Worm (Caenorhabditis elegans) whole organism, L3 larva: ENCODE results near the gene Y17G9B.11.
A peak's percentile ranks its signal among the peaks of the same experiment; 100 is the strongest.

Source experiments
- R02D3.7 ChIP-seq: fragments of 150-350 bp; optimal IDR thresholded peaks from 2 replicates; lab custom pipeline; 2014; ENCODE audit warnings: missing biosample characterization, missing genetic modification characterization
- ZK546.5 ChIP-seq: sonication (generic microtip); optimal IDR thresholded peaks from 2 replicates; lab custom pipeline; 2017; ENCODE audit warnings: missing biosample characterization, missing genetic modification characterization
- aly-2 ChIP-seq: fragments of 150-350 bp; optimal IDR thresholded peaks from 2 replicates; lab custom pipeline; 2014; ENCODE audit warnings: missing biosample characterization, missing genetic modification characterization
- ama-1 ChIP-seq: fragments of 150-350 bp; optimal IDR thresholded peaks from 2 replicates; lab custom pipeline; 2018
- ceh-16 ChIP-seq: sonication (generic microtip); optimal IDR thresholded peaks from 2 replicates; lab custom pipeline; 2017; ENCODE audit warnings: missing biosample characterization, missing genetic modification characterization
- ceh-28 ChIP-seq: fragments of 150-350 bp; optimal IDR thresholded peaks from 2 replicates; lab custom pipeline; 2014; ENCODE audit warnings: missing biosample characterization, missing genetic modification reagents, missing genetic modification characterization
- ceh-82 ChIP-seq: fragments of 150-350 bp; optimal IDR thresholded peaks from 2 replicates; lab custom pipeline; 2014; ENCODE audit warnings: missing biosample characterization, missing genetic modification characterization
- ceh-9 ChIP-seq: sonication (generic microtip); optimal IDR thresholded peaks from 2 replicates; lab custom pipeline; 2018; ENCODE audit warnings: missing biosample characterization, missing genetic modification characterization
- daf-12 ChIP-seq: fragments of 150-350 bp; optimal IDR thresholded peaks from 2 replicates; lab custom pipeline; 2014; ENCODE audit warnings: missing biosample characterization, missing genetic modification reagents, missing genetic modification characterization
- egl-27 ChIP-seq: sonication (generic microtip); optimal IDR thresholded peaks from 4 replicates; lab custom pipeline; 2017; ENCODE audit warnings: missing biosample characterization, missing genetic modification reagents, missing genetic modification characterization
- egl-5 ChIP-seq: fragments of 150-350 bp; optimal IDR thresholded peaks from 2 replicates; lab custom pipeline; 2017; ENCODE audit warnings: missing biosample characterization, missing genetic modification reagents, missing genetic modification characterization, inconsistent platforms
- elt-1 ChIP-seq: fragments of 150-350 bp; optimal IDR thresholded peaks from 2 replicates; lab custom pipeline; 2014; ENCODE audit warnings: missing biosample characterization, missing genetic modification characterization
- elt-2 ChIP-seq: sonication (generic microtip); optimal IDR thresholded peaks from 2 replicates; lab custom pipeline; 2016; ENCODE audit warnings: missing genetic modification reagents, mild to moderate bottlenecking, missing genetic modification characterization, missing compliant biosample characterization
- elt-3 ChIP-seq, 3 experiments: fragments of 150-350 bp in 1 of 3; sonication (generic microtip) in 2 of 3; optimal IDR thresholded peaks; 2 replicates in 2 of 3; 4 replicates in 1 of 3; lab custom pipeline; 2014 to 2017; ENCODE audit warnings: missing biosample characterization in 3 of 3, missing genetic modification characterization in 3 of 3
- eor-1 ChIP-seq, 2 experiments: fragments of 150-350 bp; optimal IDR thresholded peaks; 2 replicates each; lab custom pipeline; 2014 to 2018; ENCODE audit warnings: missing biosample characterization in 2 of 2, missing genetic modification characterization in 2 of 2
- fkh-10 ChIP-seq: sonication (generic microtip); optimal IDR thresholded peaks from 2 replicates; lab custom pipeline; 2017; ENCODE audit warnings: missing biosample characterization, missing genetic modification reagents, missing genetic modification characterization
- fkh-2 ChIP-seq: fragments of 150-350 bp; optimal IDR thresholded peaks from 2 replicates; lab custom pipeline; 2014; ENCODE audit warnings: missing biosample characterization, missing genetic modification reagents, missing genetic modification characterization
- fos-1 ChIP-seq: fragments of 150-350 bp; optimal IDR thresholded peaks from 2 replicates; lab custom pipeline; 2014; ENCODE audit warnings: missing biosample characterization, missing genetic modification characterization
- hmg-11 ChIP-seq: sonication (generic microtip); optimal IDR thresholded peaks from 2 replicates; lab custom pipeline; 2016; ENCODE audit warnings: missing genetic modification characterization, missing compliant biosample characterization
- jun-1 ChIP-seq: fragments of 150-350 bp; optimal IDR thresholded peaks from 2 replicates; lab custom pipeline; 2014; ENCODE audit warnings: missing biosample characterization, missing genetic modification reagents, missing genetic modification characterization
- lin-15B ChIP-seq: fragments of 150-350 bp; optimal IDR thresholded peaks from 2 replicates; lab custom pipeline; 2014; ENCODE audit warnings: missing biosample characterization, missing genetic modification characterization
- lin-39 ChIP-seq: fragments of 150-350 bp; optimal IDR thresholded peaks from 2 replicates; lab custom pipeline; 2018; ENCODE audit warnings: missing biosample characterization, missing genetic modification reagents, missing genetic modification characterization
- lsy-12 ChIP-seq: sonication (generic microtip); optimal IDR thresholded peaks from 2 replicates; lab custom pipeline; 2016; ENCODE audit warnings: mild to moderate bottlenecking, missing genetic modification characterization, missing compliant biosample characterization
- mdl-1 ChIP-seq: fragments of 150-350 bp; optimal IDR thresholded peaks from 2 replicates; lab custom pipeline; 2014; ENCODE audit warnings: missing biosample characterization, missing genetic modification characterization
- mml-1 ChIP-seq: fragments of 150-350 bp; sonication (generic microtip); optimal IDR thresholded peaks from 3 replicates; lab custom pipeline; 2014; ENCODE audit warnings: missing biosample characterization, missing genetic modification characterization
- nfya-1 ChIP-seq: sonication (generic microtip); optimal IDR thresholded peaks from 2 replicates; lab custom pipeline; 2017; ENCODE audit warnings: missing genetic modification characterization, mild to moderate bottlenecking, missing compliant biosample characterization, antibody characterized with exemption, moderate library complexity; ENCODE audit not compliant: insufficient read depth
- nhr-11 ChIP-seq: fragments of 150-350 bp; optimal IDR thresholded peaks from 2 replicates; lab custom pipeline; 2014; ENCODE audit warnings: missing biosample characterization, missing genetic modification characterization
- nhr-12 ChIP-seq: fragments of 150-350 bp; optimal IDR thresholded peaks from 2 replicates; lab custom pipeline; 2014; ENCODE audit warnings: missing biosample characterization, missing genetic modification characterization
- nhr-23 ChIP-seq: fragments of 150-350 bp; optimal IDR thresholded peaks from 2 replicates; lab custom pipeline; 2014; ENCODE audit warnings: missing biosample characterization, missing genetic modification reagents, missing genetic modification characterization
- nhr-237 ChIP-seq: fragments of 150-350 bp; optimal IDR thresholded peaks from 2 replicates; lab custom pipeline; 2014; ENCODE audit warnings: missing biosample characterization, missing genetic modification characterization
- nhr-25 ChIP-seq: sonication (generic microtip); optimal IDR thresholded peaks from 2 replicates; lab custom pipeline; 2017; ENCODE audit warnings: missing biosample characterization, missing genetic modification characterization
- nhr-28 ChIP-seq: fragments of 150-350 bp; optimal IDR thresholded peaks from 2 replicates; lab custom pipeline; 2014; ENCODE audit warnings: missing biosample characterization, missing genetic modification characterization
- nhr-43 ChIP-seq: sonication (generic microtip); optimal IDR thresholded peaks from 2 replicates; lab custom pipeline; 2016; ENCODE audit warnings: mild to moderate bottlenecking, missing genetic modification characterization, missing compliant biosample characterization; ENCODE audit not compliant: poor library complexity, severe bottlenecking
- nhr-67 ChIP-seq: fragments of 150-350 bp; optimal IDR thresholded peaks from 2 replicates; lab custom pipeline; 2014; ENCODE audit warnings: missing biosample characterization, missing genetic modification characterization
- nhr-76 ChIP-seq: fragments of 150-350 bp; sonication (generic microtip); optimal IDR thresholded peaks from 5 replicates; lab custom pipeline; 2014; ENCODE audit warnings: missing biosample characterization, missing genetic modification characterization
- nhr-77 ChIP-seq: fragments of 150-350 bp; optimal IDR thresholded peaks from 2 replicates; lab custom pipeline; 2014; ENCODE audit warnings: missing biosample characterization, missing genetic modification characterization
- pha-4 ChIP-seq: fragments of 150-350 bp; optimal IDR thresholded peaks from 2 replicates; lab custom pipeline; 2014; ENCODE audit warnings: missing biosample characterization, missing genetic modification reagents, missing genetic modification characterization
- pqm-1 ChIP-seq: fragments of 150-350 bp; optimal IDR thresholded peaks from 2 replicates; lab custom pipeline; 2017; ENCODE audit warnings: missing biosample characterization, missing genetic modification characterization, inconsistent platforms
- sea-2 ChIP-seq: fragments of 150-350 bp; sonication (generic microtip); optimal IDR thresholded peaks from 4 replicates; lab custom pipeline; 2014; ENCODE audit warnings: missing biosample characterization, missing genetic modification reagents, missing genetic modification characterization
- skn-1 ChIP-seq: fragments of 150-350 bp; optimal IDR thresholded peaks from 2 replicates; lab custom pipeline; 2014; ENCODE audit warnings: missing biosample characterization, missing genetic modification characterization
- snpc-4 ChIP-seq: fragments of 150-350 bp; optimal IDR thresholded peaks from 2 replicates; lab custom pipeline; 2014; ENCODE audit warnings: missing biosample characterization, missing genetic modification characterization
- tbx-2 ChIP-seq: sonication (generic microtip); optimal IDR thresholded peaks from 2 replicates; lab custom pipeline; 2016; ENCODE audit warnings: mild to moderate bottlenecking, missing genetic modification characterization, missing compliant biosample characterization
- unc-39 ChIP-seq: sonication (generic microtip); optimal IDR thresholded peaks from 4 replicates; lab custom pipeline; 2017; ENCODE audit warnings: missing biosample characterization, missing genetic modification characterization
- unc-62 ChIP-seq: fragments of 150-350 bp; sonication (generic microtip); optimal IDR thresholded peaks from 4 replicates; lab custom pipeline; 2014; ENCODE audit warnings: missing biosample characterization, missing genetic modification reagents, missing genetic modification characterization
- zag-1 ChIP-seq: fragments of 150-350 bp; optimal IDR thresholded peaks from 2 replicates; lab custom pipeline; 2014; ENCODE audit warnings: missing biosample characterization, missing genetic modification characterization
- ztf-11 ChIP-seq: fragments of 150-350 bp; optimal IDR thresholded peaks from 2 replicates; lab custom pipeline; 2014; ENCODE audit warnings: missing biosample characterization, missing genetic modification characterization
- ztf-4 ChIP-seq: fragments of 150-350 bp; optimal IDR thresholded peaks from 2 replicates; lab custom pipeline; 2014; ENCODE audit warnings: missing biosample characterization, missing genetic modification characterization

The Y17G9B.11 gene

DNA sequence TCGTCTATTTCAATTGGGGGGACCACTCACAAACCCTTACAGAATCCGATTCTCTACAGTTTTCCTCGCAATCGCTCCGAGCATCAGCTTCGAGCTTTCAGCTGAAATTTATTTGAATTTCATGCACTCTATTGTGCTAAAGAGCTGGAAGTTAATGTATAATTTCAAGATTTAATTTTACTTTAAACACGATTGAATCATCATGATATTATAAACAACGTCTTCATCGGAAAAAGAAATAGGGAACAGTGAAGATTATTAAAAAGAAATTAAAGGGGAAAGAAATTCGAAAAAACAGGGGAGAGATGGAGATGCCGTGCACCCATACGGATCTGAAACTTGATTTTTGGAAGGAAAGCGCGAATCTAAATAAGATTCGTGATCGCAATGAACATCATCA, 12.2 kb upstream of the Y17G9B.11 start, which contains the start of gene hoe-1:
Gene hoe-1, minus strand, starts transcription at position 101 of the 400 bp plus-strand sequence.
- TF ChIP-seq ama-1 (lab: Kevin White, UChicago) (no peak), lin-39 (no peak), skn-1 (tag; lab: Kevin White, UChicago) (no peak), nhr-237 (no peak), egl-5 (tag; lab: Kevin White, UChicago) (no peak), ZK546.5 (tag; lab: Kevin White, UChicago) (no peak), aly-2 (tag; lab: Kevin White, UChicago) (no peak), ceh-9 (tag; lab: Kevin White, UChicago) (no peak)

DNA sequence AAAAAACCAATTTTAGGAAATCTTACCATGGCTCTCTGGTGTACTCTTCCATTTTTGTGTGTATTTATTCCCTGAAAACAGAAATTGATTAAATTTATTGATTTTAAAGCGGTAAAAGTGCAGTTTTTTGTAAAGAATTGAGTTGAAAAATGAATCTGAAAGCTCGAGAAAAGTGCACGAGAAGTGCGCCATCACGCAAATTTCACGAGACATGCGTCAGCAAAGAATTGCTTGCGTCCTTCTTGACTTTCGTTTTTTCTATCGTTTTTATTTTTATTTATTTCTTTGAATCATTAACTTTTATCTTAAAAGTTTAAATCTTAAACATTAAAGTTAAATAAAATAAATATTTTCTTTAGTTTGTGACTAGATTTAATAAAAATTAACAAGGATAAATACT, 11.0 kb upstream of the Y17G9B.11 start, which contains the start of gene timm-17B.1:
Gene timm-17B.1, minus strand, starts transcription at position 71 of the 400 bp plus-strand sequence.
- peak; percentile 25 for TF ChIP-seq elt-2 (tag; lab: Kevin White, UChicago)
- TF ChIP-seq fkh-10 (GFP tag; lab: Kevin White, UChicago): no peak
- peak; percentile 52 for TF ChIP-seq skn-1 (tag; lab: Kevin White, UChicago)
- TF ChIP-seq fkh-2 (tag; lab: Kevin White, UChicago): no peak
- peak; percentile 13 for TF ChIP-seq nhr-25 (tag; lab: Kevin White, UChicago)
- peak; percentile 49 for TF ChIP-seq tbx-2
- no peak for TF ChIP-seq nhr-11 (tag; lab: Kevin White, UChicago)
- peak; percentile 73 for TF ChIP-seq R02D3.7
- peak; percentile 29 for TF ChIP-seq snpc-4 (tag; lab: Kevin White, UChicago)
- TF ChIP-seq ztf-4 (tag; lab: Kevin White, UChicago): no peak
- TF ChIP-seq mdl-1 (tag; lab: Kevin White, UChicago): no peak
- no peak for TF ChIP-seq nhr-67 (tag; lab: Kevin White, UChicago)
- TF ChIP-seq pqm-1 (tag; lab: Kevin White, UChicago): no peak
- TF ChIP-seq nhr-28 (tag; lab: Kevin White, UChicago): no peak
- TF ChIP-seq nhr-12 (tag; lab: Kevin White, UChicago): no peak
- TF ChIP-seq nhr-76: no peak
- TF ChIP-seq lin-15B: peak; percentile 76
- peak; percentile 66 for TF ChIP-seq nhr-23
- no peak for TF ChIP-seq daf-12
- no peak for TF ChIP-seq elt-3 (tag; optimal IDR thresholded peaks at IDR 0.05; lab: Kevin White, UChicago)
- TF ChIP-seq unc-39 (tag; lab: Kevin White, UChicago): no peak
- TF ChIP-seq jun-1 (tag; lab: Kevin White, UChicago): no peak
- TF ChIP-seq fos-1 (tag; lab: Kevin White, UChicago): no peak
- TF ChIP-seq nhr-43 (tag; lab: Kevin White, UChicago): peak; percentile 75
- TF ChIP-seq egl-27 (tag; lab: Kevin White, UChicago): no peak
- peak; percentile 45 for TF ChIP-seq hmg-11
- TF ChIP-seq ceh-9 (tag; lab: Kevin White, UChicago): no peak
- no peak for TF ChIP-seq unc-62 (GFP tag; lab: Kevin White, UChicago)
- TF ChIP-seq ceh-16 (tag; lab: Kevin White, UChicago): no peak
- TF ChIP-seq ceh-82: no peak
- TF ChIP-seq pha-4 (tag; lab: Kevin White, UChicago): peak; percentile 79
- no peak for TF ChIP-seq nhr-237
- TF ChIP-seq ama-1 (lab: Kevin White, UChicago): no peak
- peak; percentile 57 for TF ChIP-seq ceh-28
- TF ChIP-seq nhr-77 (tag; lab: Kevin White, UChicago): no peak
- TF ChIP-seq ztf-11: no peak
- TF ChIP-seq lin-39: no peak
- TF ChIP-seq elt-1 (tag; lab: Kevin White, UChicago): no peak
- TF ChIP-seq ZK546.5 (tag; lab: Kevin White, UChicago): no peak
- no peak for TF ChIP-seq sea-2 (GFP tag; lab: Kevin White, UChicago)
- no peak for TF ChIP-seq mml-1 (tag; lab: Kevin White, UChicago)
- no peak for TF ChIP-seq egl-5 (tag; lab: Kevin White, UChicago)
- no peak for TF ChIP-seq eor-1 (tag; optimal IDR thresholded peaks at IDR 0.05; lab: Kevin White, UChicago)
- peak; percentile 21 for TF ChIP-seq lsy-12 (tag; lab: Kevin White, UChicago)
- TF ChIP-seq zag-1: no peak
- TF ChIP-seq aly-2 (tag; lab: Kevin White, UChicago): no peak
- TF ChIP-seq nfya-1 (tag; lab: Kevin White, UChicago): peak; percentile 81
